Fruit fly (Drosophila melanogaster) whole organism, prepupa: ENCODE data around the gene Lipt2.

Experiments used
- Blimp-1 ChIP-seq: fragments of 200-800 bp; sonication (Bioruptor generic); optimal IDR thresholded peaks from 3 replicates; lab custom pipeline; 2017; ENCODE audit warnings: missing biosample characterization, missing genetic modification characterization, mild to moderate bottlenecking, moderate library complexity, missing genetic modification reagents
- CG10631 ChIP-seq: fragments of 200-800 bp; sonication (Bioruptor generic); optimal IDR thresholded peaks from 2 replicates; lab custom pipeline; 2016; ENCODE audit warnings: missing biosample characterization, missing genetic modification characterization
- CG15336 ChIP-seq: fragments of 200-800 bp; sonication (Bioruptor generic); IDR thresholded peaks from 2 replicates; pipeline ENCODE4 v1.3.6; 2022; ENCODE audit warnings: missing biosample characterization, missing genetic modification characterization
- CG1621 ChIP-seq: fragments of 200-800 bp; sonication (Bioruptor generic); optimal IDR thresholded peaks from 3 replicates; lab custom pipeline; 2018; ENCODE audit warnings: missing biosample characterization, mild to moderate bottlenecking, missing genetic modification characterization
- CG31627 ChIP-seq: fragments of 200-800 bp; sonication (Bioruptor generic); optimal IDR thresholded peaks from 3 replicates; lab custom pipeline; 2016; ENCODE audit warnings: missing biosample characterization, missing genetic modification characterization
- CG32006 ChIP-seq: fragments of 200-800 bp; sonication (Bioruptor generic); optimal IDR thresholded peaks from 3 replicates; lab custom pipeline; 2017; ENCODE audit warnings: missing biosample characterization, mild to moderate bottlenecking, missing genetic modification characterization
- CG3919 ChIP-seq: fragments of 200-800 bp; sonication (Bioruptor generic); optimal IDR thresholded peaks from 3 replicates; lab custom pipeline; 2016; ENCODE audit warnings: missing biosample characterization, missing genetic modification characterization
- CG4318 ChIP-seq: fragments of 200-800 bp; sonication (Bioruptor generic); optimal IDR thresholded peaks from 3 replicates; lab custom pipeline; 2017; ENCODE audit warnings: missing biosample characterization, mild to moderate bottlenecking, missing genetic modification characterization
- CG6163 ChIP-seq: fragments of 200-800 bp; sonication (Bioruptor generic); IDR thresholded peaks from 3 replicates; pipeline ENCODE4 v1.3.6; 2022; ENCODE audit warnings: missing biosample characterization, missing genetic modification characterization
- CG6276 ChIP-seq: fragments of 200-800 bp; sonication (Bioruptor generic); optimal IDR thresholded peaks from 2 replicates; lab custom pipeline; 2017; ENCODE audit warnings: missing biosample characterization, mild to moderate bottlenecking, missing genetic modification characterization
- CG6792 ChIP-seq: fragments of 200-800 bp; sonication (Bioruptor generic); optimal IDR thresholded peaks from 3 replicates; lab custom pipeline; 2016; ENCODE audit warnings: missing biosample characterization, missing genetic modification characterization
- CG6808 ChIP-seq: fragments of 200-800 bp; sonication (Bioruptor generic); optimal IDR thresholded peaks from 3 replicates; lab custom pipeline; 2017; ENCODE audit warnings: missing biosample characterization, missing genetic modification characterization, mild to moderate bottlenecking, moderate library complexity, missing genetic modification reagents
- CG6854 ChIP-seq: fragments of 200-800 bp; sonication (Bioruptor generic); optimal IDR thresholded peaks from 2 replicates; lab custom pipeline; 2017; ENCODE audit warnings: missing biosample characterization, mild to moderate bottlenecking, missing genetic modification characterization
- CG8632 ChIP-seq: fragments of 200-800 bp; sonication (Bioruptor generic); optimal IDR thresholded peaks from 3 replicates; lab custom pipeline; 2016; ENCODE audit warnings: missing biosample characterization, missing genetic modification characterization
- CG9139 ChIP-seq: fragments of 200-800 bp; sonication (Bioruptor generic); optimal IDR thresholded peaks from 3 replicates; lab custom pipeline; 2017; ENCODE audit warnings: missing biosample characterization, mild to moderate bottlenecking, missing genetic modification characterization
- Eip78C ChIP-seq: fragments of 200-800 bp; sonication (Bioruptor generic); peaks from one replicate; lab custom pipeline; 2016; ENCODE audit warnings: missing biosample characterization, missing genetic modification characterization
- Eip93F ChIP-seq: fragments of 200-800 bp; sonication (Bioruptor generic); optimal IDR thresholded peaks from 2 replicates; lab custom pipeline; 2016; ENCODE audit warnings: missing biosample characterization, mild to moderate bottlenecking, missing genetic modification characterization
- Hr38 ChIP-seq: sonication (Bioruptor generic); optimal IDR thresholded peaks from 2 replicates; lab custom pipeline; 2016; ENCODE audit warnings: missing biosample characterization, missing genetic modification characterization
- Hr4 ChIP-seq: fragments of 200-800 bp; sonication (Bioruptor generic); optimal IDR thresholded peaks from 3 replicates; lab custom pipeline; 2016; ENCODE audit warnings: missing biosample characterization, missing genetic modification characterization
- Sox102F ChIP-seq: fragments of 200-800 bp; sonication (Bioruptor generic); optimal IDR thresholded peaks from 2 replicates; lab custom pipeline; 2016; ENCODE audit warnings: missing biosample characterization, mild to moderate bottlenecking, missing genetic modification characterization
- Sox14 ChIP-seq: fragments of 200-800 bp; sonication (Bioruptor generic); optimal IDR thresholded peaks from 3 replicates; lab custom pipeline; 2016; ENCODE audit warnings: missing biosample characterization, missing genetic modification characterization
- achi ChIP-seq: fragments of 200-800 bp; sonication (Bioruptor generic); optimal IDR thresholded peaks from 3 replicates; lab custom pipeline; 2016; ENCODE audit warnings: missing biosample characterization, missing genetic modification characterization
- cyc ChIP-seq: fragments of 200-800 bp; sonication (Bioruptor generic); optimal IDR thresholded peaks from 3 replicates; lab custom pipeline; 2016; ENCODE audit warnings: missing biosample characterization, missing genetic modification characterization
- dsx ChIP-seq: fragments of 200-800 bp; optimal IDR thresholded peaks from 3 replicates; lab custom pipeline; 2019; ENCODE audit warnings: missing biosample characterization, mild to moderate bottlenecking, missing genetic modification characterization, moderate library complexity; ENCODE audit not compliant: poor library complexity, severe bottlenecking
- eg ChIP-seq: fragments of 200-800 bp; sonication (Bioruptor generic); IDR thresholded peaks from 3 replicates; pipeline ENCODE4 v1.3.6; 2022; ENCODE audit warnings: missing biosample characterization, missing genetic modification characterization
- esn ChIP-seq: fragments of 200-800 bp; sonication (Bioruptor generic); optimal IDR thresholded peaks from 2 replicates; lab custom pipeline; 2016; ENCODE audit warnings: missing biosample characterization, mild to moderate bottlenecking, missing genetic modification characterization, moderate library complexity
- fd85E ChIP-seq: fragments of 200-800 bp; sonication (Bioruptor generic); optimal IDR thresholded peaks from 3 replicates; lab custom pipeline; 2016; ENCODE audit warnings: missing biosample characterization, missing genetic modification characterization
- fkh ChIP-seq: fragments of 200-800 bp; sonication (Bioruptor generic); optimal IDR thresholded peaks from 3 replicates; lab custom pipeline; 2017; ENCODE audit warnings: missing biosample characterization, mild to moderate bottlenecking, missing genetic modification characterization, moderate library complexity
- lz ChIP-seq: fragments of 200-800 bp; sonication (Bioruptor generic); optimal IDR thresholded peaks from 3 replicates; lab custom pipeline; 2016; ENCODE audit warnings: missing biosample characterization, missing genetic modification characterization
- net ChIP-seq: fragments of 200-800 bp; sonication (Bioruptor generic); optimal IDR thresholded peaks from 3 replicates; lab custom pipeline; 2016; ENCODE audit warnings: missing biosample characterization, missing genetic modification characterization
- pdm3 ChIP-seq: fragments of 200-800 bp; sonication (Bioruptor generic); optimal IDR thresholded peaks from 3 replicates; lab custom pipeline; 2016; ENCODE audit warnings: missing biosample characterization, missing genetic modification characterization
- salr ChIP-seq, 2 experiments: fragments of 200-800 bp; sonication (Bioruptor generic); optimal IDR thresholded peaks; 3 replicates each; lab custom pipeline; 2016 to 2018; ENCODE audit warnings: missing biosample characterization in 2 of 2, missing genetic modification characterization in 2 of 2, mild to moderate bottlenecking in 1 of 2
- svp ChIP-seq: fragments of 200-800 bp; sonication (Bioruptor generic); peaks from one replicate; lab custom pipeline; 2016; ENCODE audit warnings: missing biosample characterization, missing genetic modification characterization
- topi ChIP-seq: fragments of 200-800 bp; sonication (Bioruptor generic); optimal IDR thresholded peaks from 3 replicates; lab custom pipeline; 2016; ENCODE audit warnings: missing biosample characterization, missing genetic modification characterization
- vri ChIP-seq: fragments of 200-800 bp; sonication (Bioruptor generic); optimal IDR thresholded peaks from 3 replicates; lab custom pipeline; 2016; ENCODE audit warnings: missing biosample characterization, mild to moderate bottlenecking, missing genetic modification characterization

Lipt2 gene

DNA sequence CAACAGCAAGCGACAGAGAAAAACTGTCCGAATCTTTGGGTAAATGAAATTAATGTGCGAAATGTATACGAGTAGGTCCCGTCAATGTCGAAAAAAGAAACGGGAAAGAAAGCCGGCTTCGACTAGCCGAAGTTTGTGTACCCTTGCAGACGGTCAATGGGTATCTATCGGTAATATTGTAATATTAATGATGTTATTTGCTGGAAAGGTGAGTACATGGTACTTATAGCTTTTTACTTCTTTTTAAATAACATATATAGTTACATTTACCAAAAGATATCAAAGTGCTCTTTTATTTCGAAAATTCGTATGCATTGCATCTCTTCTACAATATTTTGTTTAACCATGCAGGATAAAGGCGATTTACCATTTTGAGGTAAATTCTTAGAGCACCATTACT, 38.9 kb upstream of the Lipt2 start:
- TF ChIP-seq Sox102F (GFP tag; lab: Kevin White, UChicago) (peak; percentile 13), vri (GFP tag; lab: Kevin White, UChicago) (no peak)

DNA sequence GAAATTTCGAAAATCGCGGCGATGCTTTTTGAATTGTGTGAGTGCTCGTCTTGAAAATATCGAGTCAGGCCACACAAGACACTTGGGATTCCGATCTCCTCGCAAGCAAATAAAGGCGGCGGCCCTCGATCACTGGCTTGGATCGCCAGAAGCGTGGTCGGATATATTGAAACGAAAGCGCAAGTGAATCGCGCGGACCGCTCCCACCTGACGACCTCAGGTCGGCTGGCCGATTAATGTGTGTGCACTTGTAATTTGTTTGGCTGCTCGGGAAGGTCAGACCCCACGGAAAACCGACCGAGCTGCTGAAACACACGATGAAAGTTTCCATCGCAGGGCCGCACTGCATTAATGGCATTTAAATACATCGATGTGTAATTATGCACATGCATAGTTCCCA, 38.2 kb upstream of the Lipt2 start:
- no peak for TF ChIP-seq CG6276 (GFP tag; lab: Kevin White, UChicago)
- peak; percentile 71 for TF ChIP-seq Blimp-1 (GFP tag; lab: Kevin White, UChicago)
- peak; percentile 43 for TF ChIP-seq svp (GFP tag; lab: Kevin White, UChicago)
- TF ChIP-seq Sox14 (GFP tag; lab: Kevin White, UChicago): no peak
- TF ChIP-seq CG8632 (GFP tag; lab: Kevin White, UChicago): no peak
- TF ChIP-seq Hr38 (GFP tag; lab: Kevin White, UChicago): no peak
- TF ChIP-seq achi: no peak

DNA sequence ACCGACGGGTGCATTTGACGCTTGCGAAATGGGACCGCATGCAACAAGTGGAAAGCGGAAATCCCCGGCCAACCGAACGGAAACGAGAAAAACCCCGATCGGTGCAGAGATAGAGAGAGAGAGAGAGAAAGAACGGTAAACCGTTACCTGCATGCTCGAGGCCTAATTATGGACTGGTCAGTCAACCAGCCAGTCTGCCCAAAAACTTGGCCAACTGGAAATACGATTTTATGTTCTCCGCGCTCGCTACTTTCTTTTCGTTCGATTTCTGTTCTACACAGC, 35.5 kb upstream of the Lipt2 start:
- no peak for TF ChIP-seq Sox14 (GFP tag; lab: Kevin White, UChicago)
- no peak for TF ChIP-seq lz (GFP tag; lab: Kevin White, UChicago)
- TF ChIP-seq CG8632 (GFP tag; lab: Kevin White, UChicago): no peak
- no peak for TF ChIP-seq net (GFP tag; lab: Kevin White, UChicago)
- TF ChIP-seq CG6808: no peak
- TF ChIP-seq Hr4 (GFP tag; lab: Kevin White, UChicago): no peak
- peak; percentile 49 for TF ChIP-seq Blimp-1 (GFP tag; lab: Kevin White, UChicago)
- TF ChIP-seq fd85E: no peak
- peak; percentile 79 for TF ChIP-seq CG6854
- no peak for TF ChIP-seq CG6276 (GFP tag; lab: Kevin White, UChicago)

DNA sequence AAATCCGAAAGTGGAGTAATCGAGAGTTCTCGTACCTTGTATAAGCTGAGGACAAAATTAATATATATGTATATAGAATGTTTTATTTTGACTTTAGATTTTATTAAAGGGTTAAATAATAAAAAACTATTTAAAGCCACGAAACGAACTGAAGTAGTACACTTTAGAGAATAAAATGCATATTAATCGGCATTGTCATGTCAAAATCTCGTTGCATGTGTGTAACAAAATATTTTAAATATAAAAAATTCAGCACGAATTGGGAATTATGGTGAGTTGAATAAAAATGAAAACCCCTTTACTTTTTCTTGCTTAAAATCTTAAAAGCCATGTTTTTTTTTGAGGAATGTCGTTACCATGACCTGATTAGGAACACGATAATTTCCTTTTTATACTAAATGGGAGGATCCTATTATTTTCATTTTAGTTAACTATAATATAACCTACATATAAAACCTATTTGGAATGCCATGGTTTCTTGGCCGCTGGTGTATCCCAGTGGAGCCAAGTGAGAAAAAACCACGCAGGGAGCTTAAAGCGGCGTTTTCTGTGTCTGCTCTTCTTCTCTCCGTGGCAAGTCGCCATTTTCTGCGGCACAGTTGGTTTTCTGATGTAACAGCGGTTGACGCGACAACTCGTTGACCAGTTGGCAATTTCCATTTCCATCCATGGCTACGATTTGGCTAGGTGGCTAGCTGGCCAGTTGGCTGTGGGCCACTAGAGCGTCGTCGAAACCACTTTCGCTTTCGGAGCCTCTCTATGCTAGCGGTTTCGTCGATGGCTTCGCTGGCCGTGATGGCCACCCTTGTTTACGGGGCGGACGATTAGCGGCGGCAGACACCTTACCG, 34.9 kb upstream of the Lipt2 start:
- TF ChIP-seq eg (GFP tag; lab: Robert Waterston, UW): 0 out of 3 replicates have a peak, but pooled peaks have one; percentile 21
- peak; percentile 13 for TF ChIP-seq CG10631
- peak; percentile 66 for TF ChIP-seq Eip78C (GFP tag; lab: Kevin White, UChicago)
- peak; percentile 6 for TF ChIP-seq pdm3 (GFP tag; lab: Kevin White, UChicago)
- TF ChIP-seq CG32006 (GFP tag; lab: Kevin White, UChicago): peak; percentile 73
- peak; percentile 47 for TF ChIP-seq CG4318
- no peak for TF ChIP-seq esn
- peak; percentile 19 for TF ChIP-seq CG6276 (GFP tag; lab: Kevin White, UChicago)
- TF ChIP-seq svp (GFP tag; lab: Kevin White, UChicago): peak; percentile 45
- TF ChIP-seq salr (GFP tag; optimal IDR thresholded peaks at IDR 0.05; lab: Kevin White, UChicago): peak in 1 of 2 experiments; percentile 47
- TF ChIP-seq CG9139 (GFP tag; lab: Kevin White, UChicago): no peak

DNA sequence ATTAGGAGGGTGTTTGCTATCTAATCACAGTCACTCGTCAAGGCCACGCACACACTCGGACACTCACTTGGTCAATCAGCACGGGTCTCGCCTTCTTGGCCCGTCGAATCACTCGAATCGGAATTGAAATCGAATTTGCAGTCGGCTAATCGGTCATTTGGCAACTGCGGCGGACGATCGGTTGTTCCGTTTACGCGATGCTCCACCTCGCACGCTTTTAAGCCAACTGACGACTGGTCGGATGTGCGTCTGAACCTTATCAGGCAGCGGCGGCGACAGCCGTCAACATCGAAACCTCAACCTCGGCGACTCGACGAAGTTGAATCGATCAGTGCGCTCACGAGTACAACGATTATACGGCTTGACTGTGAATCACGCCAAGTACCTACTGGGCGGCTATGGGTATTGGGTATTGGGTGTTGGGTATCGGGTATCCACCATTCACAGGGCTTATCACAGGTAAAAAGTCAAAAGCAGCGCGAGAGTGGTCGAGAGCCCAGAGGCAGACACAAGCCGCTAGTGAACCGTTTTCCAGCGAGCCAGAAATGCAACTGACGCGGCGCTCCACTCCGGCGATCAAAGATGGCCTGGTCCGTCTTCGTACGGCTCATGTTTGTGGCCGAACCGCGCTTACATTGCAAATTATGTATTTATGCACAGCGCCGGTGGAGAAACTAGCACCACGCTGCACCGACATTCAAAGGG, 34.1 kb upstream of the Lipt2 start:
- TF ChIP-seq CG15336 (GFP tag; lab: Robert Waterston, UW) (no peak; the same call in 1 of the 2 replicates), CG6792 (GFP tag; lab: Kevin White, UChicago) (no peak), cyc (GFP tag; lab: Kevin White, UChicago) (no peak), fkh (GFP tag; lab: Kevin White, UChicago) (peak; percentile 59), Eip78C (GFP tag; lab: Kevin White, UChicago) (peak; percentile 85), dsx (peak; percentile 1), CG3919 (GFP tag; lab: Kevin White, UChicago) (peak; percentile 5), CG6854 (peak; percentile 41), CG32006 (GFP tag; lab: Kevin White, UChicago) (no peak), CG9139 (GFP tag; lab: Kevin White, UChicago) (peak; percentile 21), salr (GFP tag; optimal IDR thresholded peaks at IDR 0.05; lab: Kevin White, UChicago) (no peak), CG6163 (GFP tag; lab: Robert Waterston, UW) (peak; percentile 29; the same call in 1 of the 3 replicates), vri (GFP tag; lab: Kevin White, UChicago) (peak; percentile 61), svp (GFP tag; lab: Kevin White, UChicago) (peak; percentile 74), CG1621 (tag; lab: Kevin White, UChicago) (peak; percentile 68), CG31627 (GFP tag; lab: Kevin White, UChicago) (no peak), fd85E (peak; percentile 11), Eip93F (GFP tag; lab: Kevin White, UChicago) (peak; percentile 39), topi (GFP tag; lab: Kevin White, UChicago) (peak; percentile 3)
